Fruit fly (Drosophila melanogaster) whole organism, prepupa: ENCODE data around the gene CG33253.
A peak's percentile ranks its signal among the peaks of the same experiment; 100 is the strongest.

Experiments
- Blimp-1 ChIP-seq: fragments of 200-800 bp; sonication (Bioruptor generic); optimal IDR thresholded peaks from 3 replicates; lab custom pipeline; 2017; ENCODE audit warnings: missing biosample characterization, missing genetic modification characterization, mild to moderate bottlenecking, moderate library complexity, missing genetic modification reagents
- CG10631 ChIP-seq: fragments of 200-800 bp; sonication (Bioruptor generic); optimal IDR thresholded peaks from 2 replicates; lab custom pipeline; 2016; ENCODE audit warnings: missing biosample characterization, missing genetic modification characterization
- CG10669 ChIP-seq: fragments of 200-800 bp; sonication (Bioruptor generic); optimal IDR thresholded peaks from 3 replicates; lab custom pipeline; 2018; ENCODE audit warnings: missing biosample characterization, mild to moderate bottlenecking, missing genetic modification characterization, moderate library complexity
- CG11762 ChIP-seq: fragments of 200-800 bp; sonication (Bioruptor generic); optimal IDR thresholded peaks from 3 replicates; lab custom pipeline; 2016; ENCODE audit warnings: missing biosample characterization, missing genetic modification characterization; ENCODE audit not compliant: insufficient read depth
- CG11902 ChIP-seq: fragments of 200-800 bp; sonication (Bioruptor generic); optimal IDR thresholded peaks from 3 replicates; lab custom pipeline; 2016; ENCODE audit warnings: missing biosample characterization, missing genetic modification characterization
- CG15336 ChIP-seq: fragments of 200-800 bp; sonication (Bioruptor generic); IDR thresholded peaks from 2 replicates; pipeline ENCODE4 v1.3.6; 2022; ENCODE audit warnings: missing biosample characterization, missing genetic modification characterization
- CG16779 ChIP-seq: fragments of 200-800 bp; sonication (Bioruptor generic); optimal IDR thresholded peaks from 3 replicates; lab custom pipeline; 2017; ENCODE audit warnings: missing biosample characterization, mild to moderate bottlenecking, missing genetic modification characterization
- CG3032 ChIP-seq: fragments of 200-800 bp; optimal IDR thresholded peaks from 2 replicates; lab custom pipeline; 2019; ENCODE audit warnings: missing biosample characterization, mild to moderate bottlenecking, missing genetic modification characterization, moderate library complexity
- CG31627 ChIP-seq: fragments of 200-800 bp; sonication (Bioruptor generic); optimal IDR thresholded peaks from 3 replicates; lab custom pipeline; 2016; ENCODE audit warnings: missing biosample characterization, missing genetic modification characterization
- CG4318 ChIP-seq: fragments of 200-800 bp; sonication (Bioruptor generic); optimal IDR thresholded peaks from 3 replicates; lab custom pipeline; 2017; ENCODE audit warnings: missing biosample characterization, mild to moderate bottlenecking, missing genetic modification characterization
- CG6163 ChIP-seq: fragments of 200-800 bp; sonication (Bioruptor generic); IDR thresholded peaks from 3 replicates; pipeline ENCODE4 v1.3.6; 2022; ENCODE audit warnings: missing biosample characterization, missing genetic modification characterization
- CG6792 ChIP-seq: fragments of 200-800 bp; sonication (Bioruptor generic); optimal IDR thresholded peaks from 3 replicates; lab custom pipeline; 2016; ENCODE audit warnings: missing biosample characterization, missing genetic modification characterization
- CG6808 ChIP-seq: fragments of 200-800 bp; sonication (Bioruptor generic); optimal IDR thresholded peaks from 3 replicates; lab custom pipeline; 2017; ENCODE audit warnings: missing biosample characterization, missing genetic modification characterization, mild to moderate bottlenecking, moderate library complexity, missing genetic modification reagents
- CG6854 ChIP-seq: fragments of 200-800 bp; sonication (Bioruptor generic); optimal IDR thresholded peaks from 2 replicates; lab custom pipeline; 2017; ENCODE audit warnings: missing biosample characterization, mild to moderate bottlenecking, missing genetic modification characterization
- CG7368 ChIP-seq: fragments of 200-800 bp; sonication (Bioruptor generic); optimal IDR thresholded peaks from 3 replicates; lab custom pipeline; 2016; ENCODE audit warnings: missing biosample characterization, missing genetic modification characterization
- CG8119 ChIP-seq: fragments of 200-800 bp; sonication (Bioruptor generic); IDR thresholded peaks from 3 replicates; pipeline ENCODE4 v1.3.6; 2022; ENCODE audit warnings: missing biosample characterization, missing genetic modification characterization
- CG8632 ChIP-seq: fragments of 200-800 bp; sonication (Bioruptor generic); optimal IDR thresholded peaks from 3 replicates; lab custom pipeline; 2016; ENCODE audit warnings: missing biosample characterization, missing genetic modification characterization
- Eip75B ChIP-seq: fragments of 200-800 bp; sonication (Bioruptor generic); optimal IDR thresholded peaks from 3 replicates; lab custom pipeline; 2016; ENCODE audit warnings: missing biosample characterization, missing genetic modification characterization
- Eip78C ChIP-seq: fragments of 200-800 bp; sonication (Bioruptor generic); peaks from one replicate; lab custom pipeline; 2016; ENCODE audit warnings: missing biosample characterization, missing genetic modification characterization
- Ets21C ChIP-seq: fragments of 200-800 bp; sonication (Bioruptor generic); optimal IDR thresholded peaks from 3 replicates; lab custom pipeline; 2016; ENCODE audit warnings: missing biosample characterization, missing genetic modification characterization
- Ets96B ChIP-seq: fragments of 200-800 bp; optimal IDR thresholded peaks from 2 replicates; lab custom pipeline; 2019; ENCODE audit warnings: missing biosample characterization, mild to moderate bottlenecking, missing genetic modification characterization, moderate library complexity
- Hr38 ChIP-seq: sonication (Bioruptor generic); optimal IDR thresholded peaks from 2 replicates; lab custom pipeline; 2016; ENCODE audit warnings: missing biosample characterization, missing genetic modification characterization
- Hr39 ChIP-seq: fragments of 200-800 bp; sonication (Bioruptor generic); optimal IDR thresholded peaks from 2 replicates; lab custom pipeline; 2016; ENCODE audit warnings: missing biosample characterization, missing genetic modification characterization
- Hr4 ChIP-seq: fragments of 200-800 bp; sonication (Bioruptor generic); optimal IDR thresholded peaks from 3 replicates; lab custom pipeline; 2016; ENCODE audit warnings: missing biosample characterization, missing genetic modification characterization
- Lpt ChIP-seq: fragments of 200-800 bp; sonication (Bioruptor generic); optimal IDR thresholded peaks from 3 replicates; lab custom pipeline; 2016; ENCODE audit warnings: missing biosample characterization, missing genetic modification characterization
- Met ChIP-seq: fragments of 200-800 bp; sonication (Bioruptor generic); optimal IDR thresholded peaks from 3 replicates; lab custom pipeline; 2016; ENCODE audit warnings: missing biosample characterization, missing genetic modification characterization
- OdsH ChIP-seq: fragments of 200-800 bp; sonication (Bioruptor generic); optimal IDR thresholded peaks from 3 replicates; lab custom pipeline; 2016; ENCODE audit warnings: missing biosample characterization, missing genetic modification characterization
- Sox102F ChIP-seq: fragments of 200-800 bp; sonication (Bioruptor generic); optimal IDR thresholded peaks from 2 replicates; lab custom pipeline; 2016; ENCODE audit warnings: missing biosample characterization, mild to moderate bottlenecking, missing genetic modification characterization
- Sox14 ChIP-seq: fragments of 200-800 bp; sonication (Bioruptor generic); optimal IDR thresholded peaks from 3 replicates; lab custom pipeline; 2016; ENCODE audit warnings: missing biosample characterization, missing genetic modification characterization
- Sox15 ChIP-seq: fragments of 200-800 bp; sonication (Bioruptor generic); optimal IDR thresholded peaks from 3 replicates; lab custom pipeline; 2016; ENCODE audit warnings: missing biosample characterization, missing genetic modification characterization
- achi ChIP-seq: fragments of 200-800 bp; sonication (Bioruptor generic); optimal IDR thresholded peaks from 3 replicates; lab custom pipeline; 2016; ENCODE audit warnings: missing biosample characterization, missing genetic modification characterization
- acj6 ChIP-seq: fragments of 200-800 bp; sonication (Bioruptor generic); optimal IDR thresholded peaks from 3 replicates; lab custom pipeline; 2016; ENCODE audit warnings: missing biosample characterization, missing genetic modification characterization
- cyc ChIP-seq: fragments of 200-800 bp; sonication (Bioruptor generic); optimal IDR thresholded peaks from 3 replicates; lab custom pipeline; 2016; ENCODE audit warnings: missing biosample characterization, missing genetic modification characterization
- esn ChIP-seq: fragments of 200-800 bp; sonication (Bioruptor generic); optimal IDR thresholded peaks from 2 replicates; lab custom pipeline; 2016; ENCODE audit warnings: missing biosample characterization, mild to moderate bottlenecking, missing genetic modification characterization, moderate library complexity
- fd59A ChIP-seq: fragments of 200-800 bp; sonication (Bioruptor generic); optimal IDR thresholded peaks from 2 replicates; lab custom pipeline; 2017; ENCODE audit warnings: missing biosample characterization, mild to moderate bottlenecking, missing genetic modification characterization, missing genetic modification reagents
- fd85E ChIP-seq: fragments of 200-800 bp; sonication (Bioruptor generic); optimal IDR thresholded peaks from 3 replicates; lab custom pipeline; 2016; ENCODE audit warnings: missing biosample characterization, missing genetic modification characterization
- fkh ChIP-seq: fragments of 200-800 bp; sonication (Bioruptor generic); optimal IDR thresholded peaks from 3 replicates; lab custom pipeline; 2017; ENCODE audit warnings: missing biosample characterization, mild to moderate bottlenecking, missing genetic modification characterization, moderate library complexity
- lz ChIP-seq: fragments of 200-800 bp; sonication (Bioruptor generic); optimal IDR thresholded peaks from 3 replicates; lab custom pipeline; 2016; ENCODE audit warnings: missing biosample characterization, missing genetic modification characterization
- net ChIP-seq: fragments of 200-800 bp; sonication (Bioruptor generic); optimal IDR thresholded peaks from 3 replicates; lab custom pipeline; 2016; ENCODE audit warnings: missing biosample characterization, missing genetic modification characterization
- pdm3 ChIP-seq: fragments of 200-800 bp; sonication (Bioruptor generic); optimal IDR thresholded peaks from 3 replicates; lab custom pipeline; 2016; ENCODE audit warnings: missing biosample characterization, missing genetic modification characterization
- salr ChIP-seq, 2 experiments: fragments of 200-800 bp; sonication (Bioruptor generic); optimal IDR thresholded peaks; 3 replicates each; lab custom pipeline; 2016 to 2018; ENCODE audit warnings: missing biosample characterization in 2 of 2, missing genetic modification characterization in 2 of 2, mild to moderate bottlenecking in 1 of 2
- spab ChIP-seq: fragments of 200-800 bp; sonication (Bioruptor generic); optimal IDR thresholded peaks from 2 replicates; lab custom pipeline; 2017; ENCODE audit warnings: missing biosample characterization, mild to moderate bottlenecking, missing genetic modification characterization, missing genetic modification reagents
- ss ChIP-seq, 2 experiments: fragments of 200-800 bp; sonication (Bioruptor generic); optimal IDR thresholded peaks; 2 replicates in 1 of 2; 3 replicates in 1 of 2; lab custom pipeline; 2017 to 2018; ENCODE audit warnings: mild to moderate bottlenecking in 2 of 2, missing biosample characterization in 2 of 2, missing genetic modification characterization in 2 of 2, moderate library complexity in 1 of 2
- svp ChIP-seq: fragments of 200-800 bp; sonication (Bioruptor generic); peaks from one replicate; lab custom pipeline; 2016; ENCODE audit warnings: missing biosample characterization, missing genetic modification characterization
- vri ChIP-seq: fragments of 200-800 bp; sonication (Bioruptor generic); optimal IDR thresholded peaks from 3 replicates; lab custom pipeline; 2016; ENCODE audit warnings: missing biosample characterization, mild to moderate bottlenecking, missing genetic modification characterization

The CG33253 gene

dm6 chrX:19165144-19166011, 17.8 kb upstream of the CG33253 start (continued):
- TF ChIP-seq Sox15 (GFP tag; lab: Kevin White, UChicago) (no peak), Ets96B (peak; percentile 23), Blimp-1 (GFP tag; lab: Kevin White, UChicago) (no peak), Hr39 (GFP tag; lab: Kevin White, UChicago) (peak; percentile 7), CG8119 (peak; percentile 35; the same call in 1 of the 3 replicates), ss (GFP tag; optimal IDR thresholded peaks at IDR 0.05; lab: Kevin White, UChicago) (peak; percentile 70 to 73), CG6163 (GFP tag; lab: Robert Waterston, UW) (peak; percentile 78; the same call in 2 of the 3 replicates), CG8632 (GFP tag; lab: Kevin White, UChicago) (no peak), Lpt (GFP tag; lab: Kevin White, UChicago) (no peak), Met (GFP tag; lab: Kevin White, UChicago) (no peak), CG15336 (peak; percentile 16; the same call in 1 of the 2 replicates), lz (GFP tag; lab: Kevin White, UChicago) (peak; percentile 12), spab (peak; percentile 45), OdsH (GFP tag; lab: Kevin White, UChicago) (no peak), CG3032 (peak; percentile 37), acj6 (no peak), CG11902 (no peak), pdm3 (GFP tag; lab: Kevin White, UChicago) (peak; percentile 5), net (GFP tag; lab: Kevin White, UChicago) (no peak), CG16779 (tag; lab: Kevin White, UChicago) (no peak), CG7368 (no peak)

dm6 chrX:19166152-19166935, 16.9 kb upstream of the CG33253 start:
- peak; percentile 39 for TF ChIP-seq fd59A
- peak; percentile 41 for TF ChIP-seq CG6808 (GFP tag; lab: Kevin White, UChicago)
- TF ChIP-seq CG31627 (GFP tag; lab: Kevin White, UChicago): peak; percentile 62
- peak; percentile 44 for TF ChIP-seq Sox15 (GFP tag; lab: Kevin White, UChicago)
- peak; percentile 82 for TF ChIP-seq svp (GFP tag; lab: Kevin White, UChicago)
- TF ChIP-seq net (GFP tag; lab: Kevin White, UChicago): peak; percentile 19
- peak; percentile 8 for TF ChIP-seq CG16779 (tag; lab: Kevin White, UChicago)
- peak; percentile 49 for TF ChIP-seq Sox102F (GFP tag; lab: Kevin White, UChicago)
- no peak for TF ChIP-seq Sox14 (GFP tag; lab: Kevin White, UChicago)
- peak; percentile 62 for TF ChIP-seq esn (GFP tag; lab: Kevin White, UChicago)
- TF ChIP-seq CG8632 (GFP tag; lab: Kevin White, UChicago): peak; percentile 48
- peak; percentile 56 for TF ChIP-seq cyc (GFP tag; lab: Kevin White, UChicago)
- TF ChIP-seq CG11762 (GFP tag; lab: Kevin White, UChicago): peak; percentile 27
- TF ChIP-seq Ets96B: peak; percentile 18
- TF ChIP-seq CG3032: peak; percentile 26
- TF ChIP-seq CG6792 (GFP tag; lab: Kevin White, UChicago): peak; percentile 42
- peak; percentile 89 for TF ChIP-seq Eip78C (GFP tag; lab: Kevin White, UChicago)
- TF ChIP-seq Hr39 (GFP tag; lab: Kevin White, UChicago): peak; percentile 63
- TF ChIP-seq achi: peak; percentile 39
- no peak for TF ChIP-seq Lpt (GFP tag; lab: Kevin White, UChicago)
- no peak for TF ChIP-seq Hr38 (GFP tag; lab: Kevin White, UChicago)
- TF ChIP-seq fd85E: no peak
- TF ChIP-seq Eip75B (GFP tag; lab: Kevin White, UChicago): peak; percentile 9
- TF ChIP-seq CG7368: no peak
- TF ChIP-seq spab: peak; percentile 15
- peak; percentile 51 for TF ChIP-seq Hr4
- no peak for TF ChIP-seq CG6854 (GFP tag; lab: Kevin White, UChicago)
- no peak for TF ChIP-seq ss (GFP tag; optimal IDR thresholded peaks at IDR 0.05; lab: Kevin White, UChicago)
- peak in 1 of 2 experiments; percentile 14 for TF ChIP-seq salr (GFP tag; optimal IDR thresholded peaks at IDR 0.05; lab: Kevin White, UChicago)
- peak; percentile 51 for TF ChIP-seq vri
- TF ChIP-seq CG10631 (GFP tag; lab: Kevin White, UChicago): peak; percentile 28
- TF ChIP-seq Blimp-1 (GFP tag; lab: Kevin White, UChicago): no peak
- TF ChIP-seq CG4318 (GFP tag; lab: Kevin White, UChicago): peak; percentile 7
- peak; percentile 42 for TF ChIP-seq Ets21C (GFP tag; lab: Kevin White, UChicago)
- peak; percentile 31 for TF ChIP-seq CG10669 (GFP tag; lab: Kevin White, UChicago)
- no peak for TF ChIP-seq fkh (GFP tag; lab: Kevin White, UChicago)
